Worm (Caenorhabditis elegans): Measurements from ENCODE around the gene mul-1.

ce11 chrIV:4093087-4093486 is 29.9 kb downstream of the mul-1 start:
- TF ChIP-seq nhr-11 (tag; optimal IDR thresholded peaks at IDR 0.05) (no peak), nfya-1 (tag; optimal IDR thresholded peaks at IDR 0.05) (peak; percentile 74), ets-4 (tag; optimal IDR thresholded peaks at IDR 0.05) (no peak), madf-2 (tag; optimal IDR thresholded peaks at IDR 0.05) (no peak), ahr-1 (tag; optimal IDR thresholded peaks at IDR 0.05) (no peak), gmeb-2 (tag; optimal IDR thresholded peaks at IDR 0.05) (no peak), lin-11 (tag; optimal IDR thresholded peaks at IDR 0.05) (no peak), pag-3 (tag; optimal IDR thresholded peaks at IDR 0.05; ENCODE audit: borderline replicate concordance) (no peak), fkh-10 (GFP tag; optimal IDR thresholded peaks at IDR 0.05) (no peak), F13H6.1 (tag; optimal IDR thresholded peaks at IDR 0.05) (peak; percentile 20), dve-1 (tag; optimal IDR thresholded peaks at IDR 0.05) (peak; percentile 21), ttx-3 (tag; optimal IDR thresholded peaks at IDR 0.05) (no peak), dmd-4 (tag; optimal IDR thresholded peaks at IDR 0.05; ENCODE audit: borderline replicate concordance) (no peak), pqm-1 (tag; optimal IDR thresholded peaks at IDR 0.05) (no peak)
